Worm (Caenorhabditis elegans) whole organism, L3 larva: Measurements from ENCODE around the gene ZK470.14.
A peak's percentile ranks its signal among the peaks of the same experiment; 100 is the strongest.

ENCODE experiments used
- R02D3.7 ChIP-seq: fragments of 150-350 bp; optimal IDR thresholded peaks from 2 replicates; lab custom pipeline; 2014; ENCODE audit warnings: missing biosample characterization, missing genetic modification characterization
- aly-2 ChIP-seq: fragments of 150-350 bp; optimal IDR thresholded peaks from 2 replicates; lab custom pipeline; 2014; ENCODE audit warnings: missing biosample characterization, missing genetic modification characterization
- ama-1 ChIP-seq: fragments of 150-350 bp; optimal IDR thresholded peaks from 2 replicates; lab custom pipeline; 2018
- ceh-82 ChIP-seq: fragments of 150-350 bp; optimal IDR thresholded peaks from 2 replicates; lab custom pipeline; 2014; ENCODE audit warnings: missing biosample characterization, missing genetic modification characterization
- ceh-9 ChIP-seq: sonication (generic microtip); optimal IDR thresholded peaks from 2 replicates; lab custom pipeline; 2018; ENCODE audit warnings: missing biosample characterization, missing genetic modification characterization
- elt-1 ChIP-seq: fragments of 150-350 bp; optimal IDR thresholded peaks from 2 replicates; lab custom pipeline; 2014; ENCODE audit warnings: missing biosample characterization, missing genetic modification characterization
- elt-2 ChIP-seq: sonication (generic microtip); optimal IDR thresholded peaks from 2 replicates; lab custom pipeline; 2016; ENCODE audit warnings: missing genetic modification reagents, mild to moderate bottlenecking, missing genetic modification characterization, missing compliant biosample characterization
- elt-3 ChIP-seq, 3 experiments: fragments of 150-350 bp in 1 of 3; sonication (generic microtip) in 2 of 3; optimal IDR thresholded peaks; 2 replicates in 2 of 3; 4 replicates in 1 of 3; lab custom pipeline; 2014 to 2017; ENCODE audit warnings: missing biosample characterization in 3 of 3, missing genetic modification characterization in 3 of 3
- fkh-10 ChIP-seq: sonication (generic microtip); optimal IDR thresholded peaks from 2 replicates; lab custom pipeline; 2017; ENCODE audit warnings: missing biosample characterization, missing genetic modification reagents, missing genetic modification characterization
- fos-1 ChIP-seq: fragments of 150-350 bp; optimal IDR thresholded peaks from 2 replicates; lab custom pipeline; 2014; ENCODE audit warnings: missing biosample characterization, missing genetic modification characterization
- jun-1 ChIP-seq: fragments of 150-350 bp; optimal IDR thresholded peaks from 2 replicates; lab custom pipeline; 2014; ENCODE audit warnings: missing biosample characterization, missing genetic modification reagents, missing genetic modification characterization
- lin-15B ChIP-seq: fragments of 150-350 bp; optimal IDR thresholded peaks from 2 replicates; lab custom pipeline; 2014; ENCODE audit warnings: missing biosample characterization, missing genetic modification characterization
- lsy-12 ChIP-seq: sonication (generic microtip); optimal IDR thresholded peaks from 2 replicates; lab custom pipeline; 2016; ENCODE audit warnings: mild to moderate bottlenecking, missing genetic modification characterization, missing compliant biosample characterization
- mdl-1 ChIP-seq: fragments of 150-350 bp; optimal IDR thresholded peaks from 2 replicates; lab custom pipeline; 2014; ENCODE audit warnings: missing biosample characterization, missing genetic modification characterization
- mml-1 ChIP-seq: fragments of 150-350 bp; sonication (generic microtip); optimal IDR thresholded peaks from 3 replicates; lab custom pipeline; 2014; ENCODE audit warnings: missing biosample characterization, missing genetic modification characterization
- nfya-1 ChIP-seq: sonication (generic microtip); optimal IDR thresholded peaks from 2 replicates; lab custom pipeline; 2017; ENCODE audit warnings: missing genetic modification characterization, mild to moderate bottlenecking, missing compliant biosample characterization, antibody characterized with exemption, moderate library complexity; ENCODE audit not compliant: insufficient read depth
- nhr-11 ChIP-seq: fragments of 150-350 bp; optimal IDR thresholded peaks from 2 replicates; lab custom pipeline; 2014; ENCODE audit warnings: missing biosample characterization, missing genetic modification characterization
- nhr-23 ChIP-seq: fragments of 150-350 bp; optimal IDR thresholded peaks from 2 replicates; lab custom pipeline; 2014; ENCODE audit warnings: missing biosample characterization, missing genetic modification reagents, missing genetic modification characterization
- nhr-237 ChIP-seq: fragments of 150-350 bp; optimal IDR thresholded peaks from 2 replicates; lab custom pipeline; 2014; ENCODE audit warnings: missing biosample characterization, missing genetic modification characterization
- nhr-25 ChIP-seq: sonication (generic microtip); optimal IDR thresholded peaks from 2 replicates; lab custom pipeline; 2017; ENCODE audit warnings: missing biosample characterization, missing genetic modification characterization
- nhr-28 ChIP-seq: fragments of 150-350 bp; optimal IDR thresholded peaks from 2 replicates; lab custom pipeline; 2014; ENCODE audit warnings: missing biosample characterization, missing genetic modification characterization
- nhr-43 ChIP-seq: sonication (generic microtip); optimal IDR thresholded peaks from 2 replicates; lab custom pipeline; 2016; ENCODE audit warnings: mild to moderate bottlenecking, missing genetic modification characterization, missing compliant biosample characterization; ENCODE audit not compliant: poor library complexity, severe bottlenecking
- nhr-76 ChIP-seq: fragments of 150-350 bp; sonication (generic microtip); optimal IDR thresholded peaks from 5 replicates; lab custom pipeline; 2014; ENCODE audit warnings: missing biosample characterization, missing genetic modification characterization
- nhr-77 ChIP-seq: fragments of 150-350 bp; optimal IDR thresholded peaks from 2 replicates; lab custom pipeline; 2014; ENCODE audit warnings: missing biosample characterization, missing genetic modification characterization
- pha-4 ChIP-seq: fragments of 150-350 bp; optimal IDR thresholded peaks from 2 replicates; lab custom pipeline; 2014; ENCODE audit warnings: missing biosample characterization, missing genetic modification reagents, missing genetic modification characterization
- sea-2 ChIP-seq: fragments of 150-350 bp; sonication (generic microtip); optimal IDR thresholded peaks from 4 replicates; lab custom pipeline; 2014; ENCODE audit warnings: missing biosample characterization, missing genetic modification reagents, missing genetic modification characterization
- snpc-4 ChIP-seq: fragments of 150-350 bp; optimal IDR thresholded peaks from 2 replicates; lab custom pipeline; 2014; ENCODE audit warnings: missing biosample characterization, missing genetic modification characterization
- tbx-2 ChIP-seq: sonication (generic microtip); optimal IDR thresholded peaks from 2 replicates; lab custom pipeline; 2016; ENCODE audit warnings: mild to moderate bottlenecking, missing genetic modification characterization, missing compliant biosample characterization
- unc-39 ChIP-seq: sonication (generic microtip); optimal IDR thresholded peaks from 4 replicates; lab custom pipeline; 2017; ENCODE audit warnings: missing biosample characterization, missing genetic modification characterization
- zag-1 ChIP-seq: fragments of 150-350 bp; optimal IDR thresholded peaks from 2 replicates; lab custom pipeline; 2014; ENCODE audit warnings: missing biosample characterization, missing genetic modification characterization
- ztf-11 ChIP-seq: fragments of 150-350 bp; optimal IDR thresholded peaks from 2 replicates; lab custom pipeline; 2014; ENCODE audit warnings: missing biosample characterization, missing genetic modification characterization
- ztf-4 ChIP-seq: fragments of 150-350 bp; optimal IDR thresholded peaks from 2 replicates; lab custom pipeline; 2014; ENCODE audit warnings: missing biosample characterization, missing genetic modification characterization

The ZK470.14 gene

DNA sequence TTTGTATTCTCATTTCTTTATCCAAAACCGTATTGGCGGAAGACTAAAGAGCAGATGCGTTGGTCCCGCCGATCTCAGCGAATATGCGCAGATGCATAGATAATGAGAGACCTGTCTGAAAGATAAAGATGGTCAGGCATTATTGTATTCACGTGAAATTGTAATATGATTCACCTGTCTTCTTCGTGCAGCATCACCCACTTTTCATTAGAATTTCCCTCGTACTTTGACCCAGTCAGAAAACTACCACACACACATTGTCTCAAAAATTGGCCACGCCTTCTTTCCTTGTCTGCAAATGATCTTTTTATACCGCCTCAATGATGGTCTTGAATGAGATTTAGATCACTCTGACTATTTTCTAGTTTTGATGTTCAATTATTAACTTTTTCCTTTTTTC is 21.2 kb upstream of the ZK470.14 start:
- TF ChIP-seq aly-2 = no peak
- no peak for TF ChIP-seq snpc-4
- TF ChIP-seq tbx-2 = no peak
- peak; percentile 44 for TF ChIP-seq nhr-23 (tag; lab: Kevin White, UChicago)
- TF ChIP-seq nhr-237 (tag; lab: Kevin White, UChicago) = no peak
- no peak for TF ChIP-seq elt-2 (tag; lab: Kevin White, UChicago)
- peak; percentile 42 for TF ChIP-seq nhr-43 (tag; lab: Kevin White, UChicago)
- TF ChIP-seq mml-1 (tag; lab: Kevin White, UChicago) = peak; percentile 59
- no peak for TF ChIP-seq ztf-11 (tag; lab: Kevin White, UChicago)
- no peak for TF ChIP-seq ceh-82 (tag; lab: Kevin White, UChicago)
- peak; percentile 62 for TF ChIP-seq ama-1
- TF ChIP-seq, all 47 proteins: peak for 4

DNA sequence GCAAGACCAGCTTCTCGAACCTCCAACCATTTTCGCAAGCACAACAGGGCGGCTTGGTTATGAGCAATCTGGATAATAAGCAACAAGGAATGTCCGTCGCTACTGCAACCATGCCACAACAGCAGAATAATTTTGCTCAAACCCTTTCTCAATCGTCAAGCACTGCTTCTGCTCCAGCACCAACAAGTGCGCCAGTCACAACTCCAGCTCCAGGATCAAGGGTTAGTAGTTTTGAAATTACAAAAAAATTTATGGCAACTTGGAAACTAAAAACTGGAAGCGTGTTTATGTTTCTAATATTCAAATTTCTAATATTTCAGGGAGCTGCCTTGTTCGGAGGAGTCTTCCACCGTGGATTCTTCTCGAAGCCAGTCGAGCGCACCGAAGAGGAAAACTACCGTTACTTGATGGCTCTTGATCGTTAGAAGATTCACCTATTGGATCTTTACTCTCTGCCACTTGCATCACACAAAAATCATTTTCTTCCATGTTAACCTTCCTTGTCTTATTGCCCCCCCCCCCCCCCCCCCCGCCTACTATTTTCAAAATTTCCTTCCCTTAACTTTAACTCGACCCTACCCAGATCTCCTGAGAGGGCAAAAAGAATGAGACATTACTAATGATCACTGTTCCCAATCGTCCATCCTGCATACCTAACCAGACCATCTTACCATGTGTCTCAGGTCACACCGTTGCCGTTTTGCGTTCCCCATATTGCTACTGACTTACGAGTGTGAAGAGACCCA is 20.3 kb upstream of the ZK470.14 start:
- no peak for TF ChIP-seq ceh-9
- peak; percentile 16 for TF ChIP-seq nhr-25 (tag; lab: Kevin White, UChicago)
- no peak for TF ChIP-seq tbx-2
- peak; percentile 79 for TF ChIP-seq ama-1
- peak; percentile 24 for TF ChIP-seq lsy-12 (tag; lab: Kevin White, UChicago)
- no peak for TF ChIP-seq aly-2
- TF ChIP-seq fos-1 (tag; lab: Kevin White, UChicago) = no peak
- no peak for TF ChIP-seq elt-2 (tag; lab: Kevin White, UChicago)
- peak; percentile 73 for TF ChIP-seq nhr-43 (tag; lab: Kevin White, UChicago)

DNA sequence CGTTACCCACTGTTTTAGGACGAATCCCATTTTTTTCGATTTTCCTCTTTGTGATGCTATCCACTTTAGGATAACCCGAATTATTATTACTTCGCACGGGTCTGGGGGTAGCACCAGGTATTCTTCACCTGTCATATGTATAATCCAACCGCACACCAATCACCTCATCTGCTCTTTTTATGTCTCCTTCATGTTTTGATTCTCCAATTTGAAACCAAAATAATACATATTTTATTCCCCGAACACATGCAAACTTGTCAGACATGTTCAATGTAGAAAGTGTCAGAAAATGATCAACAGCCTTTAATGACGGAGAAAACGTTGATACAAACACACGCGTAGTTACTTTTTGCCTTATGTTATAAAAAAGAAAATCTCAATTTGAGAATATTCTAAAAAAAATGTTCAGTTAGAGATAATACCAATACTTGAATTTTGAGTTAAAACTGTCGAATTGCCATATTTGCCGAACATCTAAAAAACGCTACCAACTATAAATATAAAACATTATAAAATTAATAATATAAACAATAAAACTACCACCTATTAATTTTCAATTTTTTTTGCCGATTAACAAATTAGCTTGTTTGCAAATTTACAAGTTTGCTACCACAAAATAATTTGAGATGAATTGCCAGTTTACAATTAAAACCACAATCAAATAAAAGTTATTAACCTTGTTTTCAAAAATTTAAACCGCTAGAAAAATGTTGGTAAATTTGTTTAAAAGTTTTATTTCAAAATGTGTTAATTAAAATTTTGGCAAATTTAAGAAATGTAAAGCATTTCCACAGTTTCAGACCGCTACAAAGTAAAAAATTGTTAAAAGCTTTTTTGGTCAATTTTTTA is 19.4 kb upstream of the ZK470.14 start:
- TF ChIP-seq fkh-10 (no peak), pha-4 (peak; percentile 38), elt-1 (tag; lab: Kevin White, UChicago) (no peak), tbx-2 (peak; percentile 19), nhr-76 (tag; lab: Kevin White, UChicago) (no peak), mml-1 (tag; lab: Kevin White, UChicago) (no peak), jun-1 (no peak), nhr-43 (tag; lab: Kevin White, UChicago) (peak; percentile 54), lin-15B (tag; lab: Kevin White, UChicago) (no peak), lsy-12 (tag; lab: Kevin White, UChicago) (peak; percentile 23), ztf-4 (peak; percentile 92), ama-1 (peak; percentile 97), aly-2 (peak; percentile 28), elt-3 (tag; optimal IDR thresholded peaks at IDR 0.05; lab: Kevin White, UChicago) (peak in 1 of 3 experiments; percentile 69), nhr-25 (tag; lab: Kevin White, UChicago) (peak; percentile 89), elt-2 (tag; lab: Kevin White, UChicago) (peak; percentile 1), R02D3.7 (tag; lab: Kevin White, UChicago) (no peak), sea-2 (GFP tag; lab: Kevin White, UChicago) (no peak), fos-1 (tag; lab: Kevin White, UChicago) (no peak), nhr-28 (tag; lab: Kevin White, UChicago) (no peak), nfya-1 (tag; lab: Kevin White, UChicago) (peak; percentile 67), nhr-77 (tag; lab: Kevin White, UChicago) (no peak), nhr-23 (tag; lab: Kevin White, UChicago) (peak; percentile 55), mdl-1 (no peak), zag-1 (tag; lab: Kevin White, UChicago) (no peak), unc-39 (tag; lab: Kevin White, UChicago) (no peak), nhr-11 (no peak)

DNA sequence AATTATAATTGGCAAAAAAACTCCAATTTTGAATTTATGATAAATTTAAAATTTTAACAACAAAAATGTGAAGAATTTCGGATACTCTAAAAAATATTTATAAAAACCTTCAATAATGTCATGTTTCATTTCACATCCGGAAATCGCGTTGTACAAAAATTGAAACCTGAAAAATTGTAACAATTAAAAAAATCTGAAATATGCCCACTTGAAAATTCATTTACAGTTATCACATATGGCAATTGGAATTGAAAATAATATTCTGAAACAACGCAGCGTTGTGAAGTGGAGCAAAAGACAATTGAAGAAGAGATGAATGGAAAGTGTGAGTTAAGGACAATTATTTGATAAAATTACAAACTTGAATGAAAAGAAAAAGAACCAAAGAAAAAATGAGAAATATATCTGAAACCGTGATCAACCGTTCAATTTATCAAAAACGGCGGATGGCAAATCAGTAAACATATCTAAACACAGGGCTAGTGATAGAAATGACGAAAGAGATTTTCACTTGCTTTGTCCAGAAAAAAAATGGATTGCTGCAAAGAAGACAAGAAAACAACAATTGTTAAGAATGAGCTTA is 18.7 kb upstream of the ZK470.14 start:
- TF ChIP-seq nhr-43 (tag; lab: Kevin White, UChicago) (peak; percentile 16), tbx-2 (no peak)
- TF ChIP-seq, all 47 proteins: peak for 1
